Fruit fly (Drosophila melanogaster): ENCODE measurements around the gene Dhfr.
A peak's percentile ranks its signal among the peaks of the same experiment; 100 is the strongest.

Gene Dhfr

dm6 chr3R:16448378-16449134 lies 32.4 kb upstream of the Dhfr start (continued):
- peak; percentile 85 for TF ChIP-seq chm (GFP tag; IDR thresholded peaks at IDR 0.05)
- peak; percentile 75 for TF ChIP-seq Ssrp (tag; optimal IDR thresholded peaks at IDR 0.05)
- TF ChIP-seq z (GFP tag; IDR thresholded peaks at IDR 0.05): peak; percentile 64; the same call in 2 of the 3 replicates
- peak; percentile 51 for TF ChIP-seq CG12155 (GFP tag; optimal IDR thresholded peaks at IDR 0.05)
- TF ChIP-seq Asciz (GFP tag; optimal IDR thresholded peaks at IDR 0.05): no peak
- no peak for TF ChIP-seq Nf-YC (tag; optimal IDR thresholded peaks at IDR 0.05)
- peak; percentile 77 for TF ChIP-seq B-H1 (GFP tag; IDR thresholded peaks at IDR 0.05)
- peak; percentile 80 for TF ChIP-seq esg (GFP tag; conservative IDR thresholded peaks at IDR 0.05)
- peak; percentile 93 for TF ChIP-seq otp (GFP tag; IDR thresholded peaks at IDR 0.05)
- TF ChIP-seq ken (GFP tag; IDR thresholded peaks at IDR 0.05): peak; percentile 90
- TF ChIP-seq CG6791 (GFP tag; IDR thresholded peaks at IDR 0.05; ENCODE audit: partially characterized antibody): no peak
- TF ChIP-seq NC2β (GFP tag; optimal IDR thresholded peaks at IDR 0.05): peak; percentile 51
- peak; percentile 54 for TF ChIP-seq CG12299 (tag; optimal IDR thresholded peaks at IDR 0.05)
- peak in 1 of 2 experiments; percentile 60 for TF ChIP-seq Hr78 (GFP tag; optimal IDR thresholded peaks at IDR 0.05)
- peak; percentile 78 for TF ChIP-seq gsb-n (tag; optimal IDR thresholded peaks at IDR 0.05)
- no peak for TF ChIP-seq CHES-1-like (GFP tag; optimal IDR thresholded peaks at IDR 0.05)
- no peak for TF ChIP-seq grn (GFP tag; optimal IDR thresholded peaks at IDR 0.05)
- peak; percentile 87 for TF ChIP-seq HLH3B (GFP tag; IDR thresholded peaks at IDR 0.05)
- peak; percentile 81 for TF ChIP-seq dmrt11E (tag; optimal IDR thresholded peaks at IDR 0.05)
- TF ChIP-seq nom (GFP tag; optimal IDR thresholded peaks at IDR 0.05): peak; percentile 90
- no peak for TF ChIP-seq pita (GFP tag; optimal IDR thresholded peaks at IDR 0.05)
- TF ChIP-seq CG10321 (GFP tag; IDR thresholded peaks at IDR 0.05): no peak
- peak; percentile 65 to 81 for TF ChIP-seq chif (GFP tag; optimal IDR thresholded peaks at IDR 0.05)
- TF ChIP-seq CG4617 (GFP tag; optimal IDR thresholded peaks at IDR 0.05; ENCODE audit: borderline replicate concordance): no peak
- TF ChIP-seq jing (GFP tag; optimal IDR thresholded peaks at IDR 0.05): peak; percentile 81
- no peak for TF ChIP-seq Dll (GFP tag; IDR thresholded peaks at IDR 0.05; ENCODE audit: partially characterized antibody)
- peak; percentile 88 for TF ChIP-seq H15 (GFP tag; IDR thresholded peaks at IDR 0.05)
- peak; percentile 73 for TF ChIP-seq HmgZ (tag; optimal IDR thresholded peaks at IDR 0.05)
- peak; percentile 80 for TF ChIP-seq vvl (GFP tag; IDR thresholded peaks at IDR 0.05)
- TF ChIP-seq ems (GFP tag; optimal IDR thresholded peaks at IDR 0.05): no peak
- peak; percentile 52 for TF ChIP-seq CG17385 (GFP tag; optimal IDR thresholded peaks at IDR 0.05)
- TF ChIP-seq Usf (GFP tag; optimal IDR thresholded peaks at IDR 0.05): peak; percentile 8
- peak; percentile 90 for TF ChIP-seq unpg (GFP tag; optimal IDR thresholded peaks at IDR 0.05)
- TF ChIP-seq CG1832 (GFP tag; optimal IDR thresholded peaks at IDR 0.05): no peak
- TF ChIP-seq ci (GFP tag; IDR thresholded peaks at IDR 0.05): peak; percentile 96
- TF ChIP-seq jigr1 (GFP tag; IDR thresholded peaks at IDR 0.05): peak; percentile 6; the same call in 2 of the 3 replicates
- TF ChIP-seq CG13287 (GFP tag; IDR thresholded peaks at IDR 0.05; ENCODE audit: partially characterized antibody): no peak
- peak; percentile 54 for TF ChIP-seq CG17612 (GFP tag; IDR thresholded peaks at IDR 0.05)
- peak; percentile 13 for TF ChIP-seq CTCF (GFP tag; optimal IDR thresholded peaks at IDR 0.05)
- no peak for TF ChIP-seq BtbVII (GFP tag; optimal IDR thresholded peaks at IDR 0.05)
- TF ChIP-seq grau (tag; optimal IDR thresholded peaks at IDR 0.05): peak; percentile 60
- peak; percentile 3 for TF ChIP-seq slou (GFP tag; optimal IDR thresholded peaks at IDR 0.05)
- TF ChIP-seq Sox100B (GFP tag; optimal IDR thresholded peaks at IDR 0.05): no peak
- peak; percentile 27; the same call in 1 of the 2 replicates for TF ChIP-seq bowl (GFP tag; IDR thresholded peaks at IDR 0.05)
- no peak for TF ChIP-seq Opbp (GFP tag; IDR thresholded peaks at IDR 0.05; ENCODE audit: partially characterized antibody)
- TF ChIP-seq sens-2 (GFP tag; IDR thresholded peaks at IDR 0.05): peak; percentile 87
- TF ChIP-seq ttk (GFP tag; IDR thresholded peaks at IDR 0.05): peak; percentile 73
- TF ChIP-seq HLH54F (GFP tag; optimal IDR thresholded peaks at IDR 0.05): peak; percentile 23
- no peak for TF ChIP-seq CG11723 (GFP tag; optimal IDR thresholded peaks at IDR 0.05)
- no peak for TF ChIP-seq klu (GFP tag; IDR thresholded peaks at IDR 0.05)
